Fruit fly (Drosophila melanogaster) whole organism, embryonic: ENCODE results near the gene CG13454.

ENCODE experiments used
- Asciz ChIP-seq: fragments of 200-800 bp; sonication (Bioruptor generic); optimal IDR thresholded peaks from 2 replicates; lab custom pipeline; 2017; ENCODE audit warnings: missing biosample characterization, mild to moderate bottlenecking, missing genetic modification characterization, missing genetic modification reagents
- Bgb ChIP-seq: fragments of 200-800 bp; sonication (Bioruptor generic); IDR thresholded peaks from 2 replicates; pipeline ENCODE4 v1.3.6; 2022; ENCODE audit warnings: missing biosample characterization, missing genetic modification characterization; ENCODE audit not compliant: partially characterized antibody
- CG10543 ChIP-seq: fragments of 200-800 bp; sonication (Bioruptor generic); optimal IDR thresholded peaks from 3 replicates; lab custom pipeline; 2017; ENCODE audit warnings: missing biosample characterization, mild to moderate bottlenecking, missing genetic modification characterization, moderate library complexity
- CG10979 ChIP-seq: fragments of 200-800 bp; sonication (Bioruptor generic); optimal IDR thresholded peaks from 2 replicates; lab custom pipeline; 2018; ENCODE audit warnings: missing biosample characterization, mild to moderate bottlenecking, missing genetic modification characterization, moderate library complexity
- CG11695 ChIP-seq: fragments of 200-800 bp; sonication (Bioruptor generic); IDR thresholded peaks from 3 replicates; pipeline ENCODE4 v1.3.6; 2022; ENCODE audit warnings: missing biosample characterization, missing genetic modification characterization
- CG11696 ChIP-seq: fragments of 200-800 bp; sonication (Bioruptor generic); IDR thresholded peaks from 2 replicates; pipeline ENCODE4 v1.3.6; 2022; ENCODE audit warnings: missing biosample characterization, missing genetic modification characterization
- CG1233 ChIP-seq: fragments of 200-800 bp; sonication (Bioruptor generic); optimal IDR thresholded peaks from 4 replicates; lab custom pipeline; 2018; ENCODE audit warnings: missing biosample characterization, mild to moderate bottlenecking, missing genetic modification characterization
- CG12769 ChIP-seq: fragments of 200-800 bp; sonication (Bioruptor generic); optimal IDR thresholded peaks from 2 replicates; lab custom pipeline; 2019; ENCODE audit warnings: missing biosample characterization, mild to moderate bottlenecking, missing genetic modification characterization, moderate library complexity
- CG14050 ChIP-seq: fragments of 200-800 bp; sonication (Bioruptor generic); IDR thresholded peaks from 3 replicates; pipeline ENCODE4 v1.3.6; 2022; ENCODE audit warnings: missing biosample characterization, missing genetic modification characterization
- CG15011 ChIP-seq: fragments of 200-800 bp; sonication (Bioruptor generic); optimal IDR thresholded peaks from 3 replicates; lab custom pipeline; 2018; ENCODE audit warnings: missing biosample characterization, mild to moderate bottlenecking, missing genetic modification characterization
- CG32772 ChIP-seq: fragments of 200-800 bp; sonication (Bioruptor generic); IDR thresholded peaks from 2 replicates; pipeline ENCODE4 v1.3.6; 2022; ENCODE audit warnings: missing biosample characterization, missing genetic modification characterization
- CG34376 ChIP-seq: fragments of 200-800 bp; sonication (Bioruptor generic); optimal IDR thresholded peaks from 2 replicates; lab custom pipeline; 2018; ENCODE audit warnings: missing biosample characterization, mild to moderate bottlenecking, missing genetic modification characterization
- CG4707 ChIP-seq: fragments of 200-800 bp; sonication (Bioruptor generic); optimal IDR thresholded peaks from 2 replicates; lab custom pipeline; 2018; ENCODE audit warnings: missing biosample characterization, mild to moderate bottlenecking, missing genetic modification characterization, moderate library complexity
- CG7556 ChIP-seq: fragments of 200-800 bp; sonication (Bioruptor generic); optimal IDR thresholded peaks from 2 replicates; lab custom pipeline; 2017; ENCODE audit warnings: missing biosample characterization, mild to moderate bottlenecking, missing genetic modification characterization
- CG8290 ChIP-seq, 3 experiments: fragments of 200-800 bp; sonication (Bioruptor generic); optimal IDR thresholded peaks; 2 replicates each; lab custom pipeline; 2016 to 2019; ENCODE audit warnings: missing biosample characterization in 3 of 3, missing genetic modification characterization in 3 of 3, mild to moderate bottlenecking in 2 of 3, moderate library complexity in 1 of 3
- CG8944 ChIP-seq: fragments of 200-800 bp; sonication (Bioruptor generic); optimal IDR thresholded peaks from 3 replicates; lab custom pipeline; 2016; ENCODE audit warnings: missing biosample characterization, missing genetic modification characterization
- CTCF ChIP-seq: fragments of 200-800 bp; sonication (Bioruptor generic); optimal IDR thresholded peaks from 2 replicates; lab custom pipeline; 2017; ENCODE audit warnings: missing biosample characterization, mild to moderate bottlenecking, missing genetic modification characterization, moderate library complexity
- D19B ChIP-seq: fragments of 200-800 bp; sonication (Bioruptor generic); optimal IDR thresholded peaks from 2 replicates; lab custom pipeline; 2017; ENCODE audit warnings: missing biosample characterization, mild to moderate bottlenecking, missing genetic modification characterization
- E2f2 ChIP-seq: fragments of 200-800 bp; sonication (Bioruptor generic); IDR thresholded peaks from 2 replicates; pipeline ENCODE4 v1.3.6; 2022; ENCODE audit warnings: missing biosample characterization, missing genetic modification characterization
- GATAe ChIP-seq: fragments of 200-800 bp; sonication (Bioruptor generic); conservative IDR thresholded peaks from 2 replicates; pipeline ENCODE4 v1.3.6; 2022; ENCODE audit warnings: missing biosample characterization, missing genetic modification characterization
- HHEX ChIP-seq: fragments of 200-800 bp; sonication (Bioruptor generic); optimal IDR thresholded peaks from 3 replicates; lab custom pipeline; 2017; ENCODE audit warnings: missing biosample characterization, mild to moderate bottlenecking, missing genetic modification characterization, missing genetic modification reagents
- Hand ChIP-seq: fragments of 200-800 bp; sonication (Bioruptor generic); optimal IDR thresholded peaks from 2 replicates; lab custom pipeline; 2017; ENCODE audit warnings: mild to moderate bottlenecking, missing biosample characterization, missing genetic modification reagents, missing genetic modification characterization
- HmgZ ChIP-seq: fragments of 200-800 bp; sonication (Bioruptor generic); optimal IDR thresholded peaks from 2 replicates; lab custom pipeline; 2018; ENCODE audit warnings: missing biosample characterization, mild to moderate bottlenecking, missing genetic modification characterization
- Hmr ChIP-seq: fragments of 200-800 bp; sonication (Bioruptor generic); optimal IDR thresholded peaks from 3 replicates; lab custom pipeline; 2017; ENCODE audit warnings: mild to moderate bottlenecking, missing biosample characterization, missing genetic modification reagents, missing genetic modification characterization
- Med ChIP-seq: fragments of 200-800 bp; sonication (Bioruptor generic); peaks from one replicate; lab custom pipeline; 2016; ENCODE audit warnings: missing biosample characterization, missing genetic modification characterization, mild to moderate bottlenecking, inconsistent platforms, moderate library complexity
- Meics ChIP-seq: fragments of 200-800 bp; sonication (Bioruptor generic); optimal IDR thresholded peaks from 2 replicates; lab custom pipeline; 2017; ENCODE audit warnings: missing biosample characterization, mild to moderate bottlenecking, missing genetic modification characterization
- Optix ChIP-seq: fragments of 200-800 bp; sonication (Bioruptor generic); IDR thresholded peaks from 3 replicates; pipeline ENCODE4 v1.3.6; 2022; ENCODE audit warnings: missing biosample characterization, missing genetic modification characterization
- PHDP ChIP-seq: fragments of 200-800 bp; sonication (Bioruptor generic); optimal IDR thresholded peaks from 3 replicates; lab custom pipeline; 2018; ENCODE audit warnings: missing biosample characterization, mild to moderate bottlenecking, missing genetic modification characterization, moderate library complexity
- Rx ChIP-seq: fragments of 200-800 bp; sonication (Bioruptor generic); IDR thresholded peaks from 2 replicates; pipeline ENCODE4 v1.3.6; 2022; ENCODE audit warnings: missing biosample characterization, missing genetic modification characterization
- ato ChIP-seq: fragments of 200-800 bp; sonication (Bioruptor generic); IDR thresholded peaks from 2 replicates; pipeline ENCODE4 v1.3.6; 2022; ENCODE audit warnings: missing biosample characterization, missing genetic modification characterization; ENCODE audit not compliant: partially characterized antibody
- bcd ChIP-seq: fragments of 200-800 bp; sonication (Bioruptor generic); optimal IDR thresholded peaks from 2 replicates; lab custom pipeline; 2017; ENCODE audit warnings: missing biosample characterization, mild to moderate bottlenecking, missing genetic modification characterization
- chinmo ChIP-seq: fragments of 200-800 bp; sonication (Bioruptor generic); IDR thresholded peaks from 4 replicates; pipeline ENCODE4 v1.3.6; 2022; ENCODE audit warnings: missing biosample characterization, missing genetic modification characterization; ENCODE audit not compliant: partially characterized antibody
- corto ChIP-seq: fragments of 200-800 bp; sonication (Bioruptor generic); optimal IDR thresholded peaks from 2 replicates; lab custom pipeline; 2016; ENCODE audit warnings: missing biosample characterization, mild to moderate bottlenecking, missing genetic modification characterization, moderate library complexity
- dysf ChIP-seq: fragments of 200-800 bp; sonication (Bioruptor generic); IDR thresholded peaks from 3 replicates; pipeline ENCODE4 v1.3.6; 2022; ENCODE audit warnings: missing biosample characterization, missing genetic modification characterization
- exex ChIP-seq: fragments of 200-800 bp; sonication (Bioruptor generic); optimal IDR thresholded peaks from 4 replicates; lab custom pipeline; 2018; ENCODE audit warnings: missing biosample characterization, mild to moderate bottlenecking, missing genetic modification characterization, moderate library complexity
- fd3F ChIP-seq: fragments of 200-800 bp; sonication (Bioruptor generic); optimal IDR thresholded peaks from 2 replicates; lab custom pipeline; 2018; ENCODE audit warnings: missing biosample characterization, mild to moderate bottlenecking, missing genetic modification characterization, moderate library complexity
- fd64A ChIP-seq: fragments of 200-800 bp; sonication (Bioruptor generic); optimal IDR thresholded peaks from 3 replicates; lab custom pipeline; 2018; ENCODE audit warnings: missing biosample characterization, mild to moderate bottlenecking, missing genetic modification characterization
- gcm2 ChIP-seq: fragments of 200-800 bp; sonication (Bioruptor generic); optimal IDR thresholded peaks from 2 replicates; lab custom pipeline; 2016; ENCODE audit warnings: missing biosample characterization, missing genetic modification characterization
- gem ChIP-seq: fragments of 200-800 bp; sonication (Bioruptor generic); optimal IDR thresholded peaks from 2 replicates; lab custom pipeline; 2019; ENCODE audit warnings: missing biosample characterization, mild to moderate bottlenecking, missing genetic modification characterization, moderate library complexity
- grn ChIP-seq: fragments of 200-800 bp; sonication (Bioruptor generic); optimal IDR thresholded peaks from 3 replicates; lab custom pipeline; 2017; ENCODE audit warnings: missing biosample characterization, missing genetic modification characterization
- mirr ChIP-seq: fragments of 200-800 bp; sonication (Bioruptor generic); optimal IDR thresholded peaks from 3 replicates; lab custom pipeline; 2018; ENCODE audit warnings: missing biosample characterization, mild to moderate bottlenecking, missing genetic modification characterization
- nerfin-1 ChIP-seq: fragments of 200-800 bp; sonication (Bioruptor generic); optimal IDR thresholded peaks from 3 replicates; lab custom pipeline; 2019; ENCODE audit warnings: missing biosample characterization, mild to moderate bottlenecking, missing genetic modification characterization, moderate library complexity
- nerfin-2 ChIP-seq: fragments of 200-800 bp; sonication (Bioruptor generic); IDR thresholded peaks from 2 replicates; pipeline ENCODE4 v1.3.6; 2022; ENCODE audit warnings: missing biosample characterization, missing genetic modification characterization; ENCODE audit not compliant: partially characterized antibody
- sd ChIP-seq: fragments of 200-800 bp; sonication (Bioruptor generic); optimal IDR thresholded peaks from 3 replicates; lab custom pipeline; 2018; ENCODE audit warnings: missing biosample characterization, mild to moderate bottlenecking, missing genetic modification characterization, moderate library complexity
- sug ChIP-seq: fragments of 200-800 bp; optimal IDR thresholded peaks from 2 replicates; lab custom pipeline; 2019; ENCODE audit warnings: missing biosample characterization, mild to moderate bottlenecking, missing genetic modification characterization, moderate library complexity
- unpg ChIP-seq: fragments of 200-800 bp; sonication (Bioruptor generic); optimal IDR thresholded peaks from 3 replicates; lab custom pipeline; 2018; ENCODE audit warnings: missing biosample characterization, mild to moderate bottlenecking, missing genetic modification characterization, moderate library complexity

Gene CG13454

dm6 chr3L:15548843-15549242 is 32.0 kb upstream of the CG13454 start (continued):
- peak; percentile 30 for TF ChIP-seq CG1233 (GFP tag; lab: Kevin White, UChicago)
- peak; percentile 34 for TF ChIP-seq HHEX
- peak; percentile 23 for TF ChIP-seq CG7556 (GFP tag; lab: Kevin White, UChicago)
- TF ChIP-seq CG11696 (GFP tag; lab: Robert Waterston, UW): 0 out of 2 replicates have a peak, but pooled peaks have one; percentile 13
- TF ChIP-seq CG32772 (GFP tag; lab: Robert Waterston, UW): no peak
- peak; percentile 28 for TF ChIP-seq Asciz (GFP tag; lab: Kevin White, UChicago)
- TF ChIP-seq CG8290 (GFP tag; optimal IDR thresholded peaks at IDR 0.05; lab: Kevin White, UChicago): no peak
- peak in 1 of 2 experiments; percentile 61 for TF ChIP-seq CG8290 (tag; optimal IDR thresholded peaks at IDR 0.05; lab: Kevin White, UChicago)
- TF ChIP-seq CG11695 (GFP tag; lab: Robert Waterston, UW): peak; percentile 30; the same call in 2 of the 3 replicates
- TF ChIP-seq CG10543 (GFP tag; lab: Kevin White, UChicago): peak; percentile 54
- TF ChIP-seq PHDP (tag; lab: Kevin White, UChicago): peak; percentile 26
- TF ChIP-seq Med: peak; percentile 72
- peak; percentile 45 for TF ChIP-seq fd3F (GFP tag; lab: Kevin White, UChicago)
- TF ChIP-seq CG34376: peak; percentile 59
- peak; percentile 7 for TF ChIP-seq exex (tag; lab: Kevin White, UChicago)
- TF ChIP-seq CG4707: no peak
- TF ChIP-seq gem: peak; percentile 3
- peak; percentile 53 for TF ChIP-seq Meics (GFP tag; lab: Kevin White, UChicago)
- no peak for TF ChIP-seq CTCF (GFP tag; lab: Kevin White, UChicago)
- peak; percentile 42 for TF ChIP-seq Hand
- TF ChIP-seq nerfin-1: no peak
- TF ChIP-seq unpg (GFP tag; lab: Kevin White, UChicago): peak; percentile 7

dm6 chr3L:15547187-15547790 is 30.4 kb upstream of the CG13454 start:
- TF ChIP-seq CG10979 (tag; lab: Kevin White, UChicago) (no peak), Hmr (no peak), HmgZ (tag; lab: Kevin White, UChicago) (no peak), nerfin-2 (GFP tag; lab: Robert Waterston, UW) (no peak), Bgb (GFP tag; lab: Robert Waterston, UW) (no peak), CG15011 (no peak), Optix (GFP tag; lab: Robert Waterston, UW) (no peak), sug (tag; lab: Kevin White, UChicago) (peak; percentile 72), exex (tag; lab: Kevin White, UChicago) (peak; percentile 80), CG12769 (tag; lab: Kevin White, UChicago) (peak; percentile 2), GATAe (GFP tag; lab: Robert Waterston, UW) (0 out of 2 replicates have a peak, but pooled peaks have one; percentile 18), bcd (no peak), chinmo (0 out of 4 replicates have a peak, but pooled peaks have one; percentile 59), mirr (GFP tag; lab: Kevin White, UChicago) (peak; percentile 23), CG8944 (GFP tag; lab: Kevin White, UChicago) (no peak), ato (GFP tag; lab: Robert Waterston, UW) (no peak), D19B (no peak), fd64A (no peak), grn (peak; percentile 29), E2f2 (GFP tag; lab: Robert Waterston, UW) (no peak), gcm2 (GFP tag; lab: Kevin White, UChicago) (no peak), dysf (GFP tag; lab: Robert Waterston, UW) (no peak), Rx (GFP tag; lab: Robert Waterston, UW) (no peak), sd (tag; lab: Kevin White, UChicago) (peak; percentile 41), corto (peak; percentile 56), CG14050 (GFP tag; lab: Robert Waterston, UW) (no peak), nerfin-1 (no peak)
